Worm (Caenorhabditis elegans): Measurements from ENCODE around the gene F19C7.4.

The F19C7.4 gene

ce11 chrIV:4579472-4579871, 23.2 kb upstream of the F19C7.4 start:
- no peak for TF ChIP-seq F57A8.1 (GFP tag; optimal IDR thresholded peaks at IDR 0.05)
- TF ChIP-seq ekl-4 (GFP tag; IDR thresholded peaks at IDR 0.05): no peak
- no peak for TF ChIP-seq B0019.2 (GFP tag; conservative IDR thresholded peaks at IDR 0.05)
- no peak for TF ChIP-seq hmg-20 (GFP tag; IDR thresholded peaks at IDR 0.05)
- no peak for TF ChIP-seq dox-1 (GFP tag; IDR thresholded peaks at IDR 0.05)

DNA sequence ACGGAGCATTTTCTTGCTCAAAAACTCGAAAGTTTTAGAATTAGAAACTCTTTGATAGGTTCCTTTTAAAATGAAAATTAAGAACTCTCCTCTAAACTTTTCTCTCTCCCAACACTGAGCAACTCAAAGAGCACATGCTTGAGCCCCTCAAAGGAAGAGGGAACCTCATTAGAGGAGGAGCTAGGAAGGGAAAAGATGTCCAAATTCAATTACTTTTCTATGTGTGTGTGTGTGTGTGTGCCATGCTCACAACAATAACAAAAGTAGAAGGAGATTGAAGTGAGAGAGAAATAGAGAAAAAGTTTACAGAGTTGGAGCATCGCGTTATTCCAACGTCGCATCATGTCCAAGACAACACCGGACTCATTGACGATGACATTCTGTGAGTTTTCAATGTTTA, 16.7 kb upstream of the F19C7.4 start:
- TF ChIP-seq B0035.1 (tag; optimal IDR thresholded peaks at IDR 0.05) (no peak), ccch-3 (GFP tag; optimal IDR thresholded peaks at IDR 0.05) (no peak), Y53F4B.3 (GFP tag; IDR thresholded peaks at IDR 0.05) (no peak), F39B2.1 (GFP tag; IDR thresholded peaks at IDR 0.05) (no peak), ztf-3 (GFP tag; optimal IDR thresholded peaks at IDR 0.05) (no peak), D2030.7 (GFP tag; IDR thresholded peaks at IDR 0.05) (no peak), ceh-40 (GFP tag; IDR thresholded peaks at IDR 0.05) (no peak), F22D6.2 (tag; optimal IDR thresholded peaks at IDR 0.05) (no peak), bed-1 (GFP tag; IDR thresholded peaks at IDR 0.05) (no peak), madf-10 (tag; optimal IDR thresholded peaks at IDR 0.05) (no peak), lsl-1 (GFP tag; optimal IDR thresholded peaks at IDR 0.05) (no peak), hrde-1 (tag; optimal IDR thresholded peaks at IDR 0.05; ENCODE audit: borderline replicate concordance) (no peak), T07F8.4 (tag; optimal IDR thresholded peaks at IDR 0.05) (no peak), C17E4.6 (GFP tag; IDR thresholded peaks at IDR 0.05) (no peak), ZK185.1 (tag; optimal IDR thresholded peaks at IDR 0.05; ENCODE audit: poor library complexity, severe bottlenecking) (no peak), ceh-79 (tag; optimal IDR thresholded peaks at IDR 0.05) (no peak), gei-17 (GFP tag; optimal IDR thresholded peaks at IDR 0.05) (no peak)

DNA sequence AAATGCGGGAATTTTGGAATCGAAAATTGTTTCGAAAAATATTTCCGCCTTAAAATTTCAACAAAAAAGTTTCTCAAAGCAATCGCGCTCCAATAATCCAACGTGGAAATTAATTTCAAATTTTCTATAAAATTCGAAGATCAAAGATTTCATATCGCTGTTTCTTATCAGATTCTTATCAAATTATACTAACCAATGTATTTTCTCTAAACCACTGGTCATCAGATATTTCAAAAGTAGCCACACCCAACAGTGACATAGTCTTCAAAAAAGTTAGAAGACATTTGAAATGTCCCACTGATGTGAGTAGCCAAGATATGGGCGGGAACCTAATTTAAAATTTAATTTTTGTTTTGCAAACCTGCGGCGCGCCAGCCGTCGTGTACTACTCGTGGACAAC, 15.1 kb upstream of the F19C7.4 start:
- TF ChIP-seq ztf-28 (GFP tag; IDR thresholded peaks at IDR 0.05) (no peak), sptf-2 (GFP tag; optimal IDR thresholded peaks at IDR 0.05) (no peak), egl-44 (GFP tag; IDR thresholded peaks at IDR 0.05) (no peak), rpc-1 (optimal IDR thresholded peaks at IDR 0.05) (no peak), rpc-1 (tag; optimal IDR thresholded peaks at IDR 0.05) (no peak), ztf-3 (GFP tag; optimal IDR thresholded peaks at IDR 0.05) (no peak), nhr-90 (tag; optimal IDR thresholded peaks at IDR 0.05) (no peak), die-1 (tag; optimal IDR thresholded peaks at IDR 0.05) (no peak), madf-3 (GFP tag; IDR thresholded peaks at IDR 0.05) (no peak), cebp-1 (GFP tag; IDR thresholded peaks at IDR 0.05) (no peak), cebp-1 (tag; optimal IDR thresholded peaks at IDR 0.05) (no peak), lin-35 (GFP tag; optimal IDR thresholded peaks at IDR 0.05) (no peak), B0336.3 (GFP tag; IDR thresholded peaks at IDR 0.05) (no peak), Y53F4B.3 (GFP tag; IDR thresholded peaks at IDR 0.05) (no peak), lin-26 (GFP tag; IDR thresholded peaks at IDR 0.05) (no peak), hmg-1.2 (GFP tag; IDR thresholded peaks at IDR 0.05) (no peak), bed-2 (GFP tag; IDR thresholded peaks at IDR 0.05) (no peak), snpc-4 (GFP tag; optimal IDR thresholded peaks at IDR 0.05) (no peak), snpc-4 (tag; optimal IDR thresholded peaks at IDR 0.05) (no peak), lin-54 (GFP tag; optimal IDR thresholded peaks at IDR 0.05) (no peak), athp-1 (tag; optimal IDR thresholded peaks at IDR 0.05) (no peak)
